Worm (Caenorhabditis elegans): ENCODE results near the gene nep-2.
A peak's percentile ranks its signal among the peaks of the same experiment; 100 is the strongest.

The nep-2 gene

DNA sequence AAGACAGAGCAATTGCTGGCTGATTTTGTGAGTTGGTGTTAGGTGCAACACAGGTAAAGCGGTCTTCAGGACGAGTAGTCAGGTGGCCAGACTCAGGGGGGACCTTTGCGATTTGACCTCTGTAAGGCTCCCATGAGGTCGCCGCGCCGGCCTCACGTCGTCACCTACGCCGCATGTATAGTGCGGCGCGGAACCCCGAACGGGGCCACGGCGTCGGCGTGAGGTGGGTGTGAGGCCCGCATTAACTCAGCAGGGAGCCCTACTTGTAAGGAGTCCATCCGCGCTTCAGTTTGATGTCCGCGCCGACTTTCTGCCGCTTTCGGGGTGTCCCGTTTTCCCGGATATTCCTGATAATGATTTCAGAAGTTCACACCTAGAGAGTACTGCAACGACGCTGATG, 29.0 kb upstream of the nep-2 start:
- TF ChIP-seq madf-10 (tag; optimal IDR thresholded peaks at IDR 0.05) (no peak), hrde-1 (tag; optimal IDR thresholded peaks at IDR 0.05; ENCODE audit: borderline replicate concordance) (no peak), zfh-2 (GFP tag; conservative IDR thresholded peaks at IDR 0.05) (peak; percentile 73), egrh-3 (GFP tag; IDR thresholded peaks at IDR 0.05) (peak; percentile 52; the same call in 1 of the 2 replicates), lin-26 (GFP tag; IDR thresholded peaks at IDR 0.05) (0 out of 2 replicates have a peak, but pooled peaks have one; percentile 4)

DNA sequence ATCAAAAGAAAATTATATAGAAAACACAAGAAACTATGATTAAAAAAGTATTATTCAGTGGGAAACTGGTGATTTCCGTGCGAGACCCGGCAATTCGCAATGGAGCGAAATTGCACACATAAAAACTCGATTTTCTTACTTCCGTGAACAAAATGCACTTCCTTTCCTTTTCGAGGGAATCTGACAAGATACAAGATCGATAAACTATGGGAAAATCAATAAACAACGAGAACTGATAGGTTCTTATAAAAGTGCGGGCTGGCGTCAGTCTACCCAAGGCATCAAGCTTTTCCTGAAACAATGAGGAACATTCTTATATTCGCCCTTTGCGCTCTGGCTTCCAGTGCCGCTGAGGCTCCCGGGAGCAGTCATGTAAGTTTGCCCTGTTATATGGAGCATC, 27.4 kb upstream of the nep-2 start, which contains the start of gene F29A7.3:
F29A7.3 (plus strand) TSS at position 301 of the 400 bp plus-strand sequence.
- TF ChIP-seq die-1 (tag; optimal IDR thresholded peaks at IDR 0.05) (no peak), F23B12.7 (tag; optimal IDR thresholded peaks at IDR 0.05; ENCODE audit: insufficient read depth) (no peak), rcor-1 (GFP tag; IDR thresholded peaks at IDR 0.05) (no peak), Y53F4B.3 (GFP tag; IDR thresholded peaks at IDR 0.05) (no peak), ama-1 (optimal IDR thresholded peaks at IDR 0.05) (no peak), ama-1 (GFP tag; optimal IDR thresholded peaks at IDR 0.05) (no peak)

DNA sequence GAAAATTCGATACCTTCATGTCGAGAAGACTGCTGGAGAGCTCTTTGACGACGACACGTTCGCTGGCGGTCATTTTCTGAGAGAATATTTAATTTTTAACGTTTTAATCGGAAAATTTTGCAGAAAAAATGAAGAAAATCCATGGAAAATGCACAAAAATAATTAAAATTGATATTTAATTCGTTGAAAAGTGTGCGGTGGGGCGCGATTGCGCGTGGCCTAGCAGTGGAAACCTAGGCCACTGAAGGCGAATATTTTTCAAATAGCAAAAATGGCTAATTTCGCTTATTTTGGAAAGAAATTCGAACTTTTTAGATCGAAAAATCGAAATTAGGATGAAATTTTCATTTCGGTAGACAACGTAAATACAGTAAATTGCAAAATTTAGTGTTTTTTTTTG, 27.0 kb upstream of the nep-2 start, which contains the start of gene F29A7.6:
F29A7.6 (minus strand) TSS at position 76 of the 400 bp plus-strand sequence.
- TF ChIP-seq madf-8 (GFP tag; conservative IDR thresholded peaks at IDR 0.05) (peak; percentile 23), ztf-28 (GFP tag; IDR thresholded peaks at IDR 0.05) (peak; percentile 69; the same call in 1 of the 2 replicates), ztf-6 (GFP tag; IDR thresholded peaks at IDR 0.05) (no peak), attf-5 (GFP tag; optimal IDR thresholded peaks at IDR 0.05) (peak; percentile 66), Y67H2A.10 (GFP tag; conservative IDR thresholded peaks at IDR 0.05) (no peak), lsl-1 (GFP tag; optimal IDR thresholded peaks at IDR 0.05) (peak; percentile 13), madf-6 (GFP tag; IDR thresholded peaks at IDR 0.05) (peak; percentile 62), nhr-90 (tag; optimal IDR thresholded peaks at IDR 0.05) (no peak), C06A6.2 (GFP tag; conservative IDR thresholded peaks at IDR 0.05) (no peak), mcd-1 (GFP tag; IDR thresholded peaks at IDR 0.05) (peak; percentile 96), ceh-27 (GFP tag; optimal IDR thresholded peaks at IDR 0.05) (peak; percentile 54), tbp1 (GFP tag; optimal IDR thresholded peaks at IDR 0.05) (peak; percentile 21), ceh-100 (GFP tag; IDR thresholded peaks at IDR 0.05) (peak; percentile 38), ccch-3 (GFP tag; optimal IDR thresholded peaks at IDR 0.05) (no peak), snpc-1.1 (tag; optimal IDR thresholded peaks at IDR 0.05; ENCODE audit: insufficient read depth) (peak; percentile 5), rcor-1 (GFP tag; IDR thresholded peaks at IDR 0.05) (peak; percentile 35; the same call in 1 of the 2 replicates), aptf-2 (GFP tag; conservative IDR thresholded peaks at IDR 0.05) (peak; percentile 54; the same call in 1 of the 2 replicates), unc-130 (GFP tag; optimal IDR thresholded peaks at IDR 0.05) (peak; percentile 35), K12H6.12 (tag; optimal IDR thresholded peaks at IDR 0.05) (peak; percentile 31), sptf-2 (GFP tag; optimal IDR thresholded peaks at IDR 0.05) (no peak), lin-54 (GFP tag; optimal IDR thresholded peaks at IDR 0.05) (peak; percentile 55), bed-2 (GFP tag; IDR thresholded peaks at IDR 0.05) (0 out of 2 replicates have a peak, but pooled peaks have one; percentile 55), D2030.7 (GFP tag; IDR thresholded peaks at IDR 0.05) (peak; percentile 55), dox-1 (GFP tag; IDR thresholded peaks at IDR 0.05) (peak; percentile 63; the same call in 1 of the 2 replicates), F33H1.4 (GFP tag; IDR thresholded peaks at IDR 0.05) (peak; percentile 36; the same call in 1 of the 2 replicates)

All from whole organism, young adult.